Worm (Caenorhabditis elegans): ENCODE measurements around the gene C31G12.1.

DNA sequence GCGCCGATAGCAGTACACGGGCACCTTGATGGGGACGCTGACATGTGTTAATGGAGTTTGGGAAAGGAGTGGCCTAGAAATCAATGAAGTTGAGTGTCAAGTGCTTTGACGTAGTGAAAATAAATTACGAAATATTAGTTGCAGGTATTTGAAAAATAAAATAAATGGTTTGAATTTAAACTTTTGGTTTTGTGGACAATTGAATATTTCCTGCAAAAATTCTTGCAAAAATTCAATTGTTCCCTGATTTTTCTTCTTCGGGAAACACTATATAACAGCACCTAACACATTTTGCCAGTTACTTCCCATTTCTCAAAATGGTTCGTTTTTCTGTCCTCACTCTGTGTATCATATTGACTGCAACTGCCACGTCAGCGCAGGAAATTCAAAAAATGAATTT, 37.2 kb upstream of the C31G12.1 start, which contains the start of gene Y37H2A.13:
- no peak for TF ChIP-seq ztf-4 (tag; optimal IDR thresholded peaks at IDR 0.05)
- TF ChIP-seq mdl-1 (tag; optimal IDR thresholded peaks at IDR 0.05) = no peak
- no peak for TF ChIP-seq lir-3 (tag; optimal IDR thresholded peaks at IDR 0.05; ENCODE audit: poor library complexity)
- no peak for TF ChIP-seq sptf-1 (tag; optimal IDR thresholded peaks at IDR 0.05)
- TF ChIP-seq ztf-11 (tag; optimal IDR thresholded peaks at IDR 0.05) = no peak
- TF ChIP-seq vab-15 (tag; optimal IDR thresholded peaks at IDR 0.05) = no peak
